Fruit fly (Drosophila melanogaster): ENCODE results near the gene Sec5.

Gene Sec5

DNA sequence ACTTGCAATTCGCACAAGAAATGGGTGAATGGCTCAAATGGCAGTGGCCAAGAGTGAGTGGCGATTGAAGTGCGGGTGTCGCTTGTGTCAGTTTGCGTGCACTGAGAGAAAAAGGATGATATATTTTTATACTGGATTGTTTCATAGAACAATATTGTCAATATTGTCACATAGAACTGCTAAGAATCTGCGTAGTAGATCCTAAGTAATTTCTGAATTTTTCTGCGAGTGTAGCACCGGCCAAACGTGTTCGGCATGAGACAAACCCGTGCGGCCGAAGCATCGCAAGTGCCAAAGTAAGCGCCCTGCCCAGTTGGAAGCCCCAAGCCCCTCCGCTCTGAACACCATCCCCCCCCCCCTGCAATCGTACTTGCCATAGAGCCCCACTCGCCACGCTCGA lies 16.8 kb upstream of the Sec5 start (continued):
- TF ChIP-seq Lpt (GFP tag; optimal IDR thresholded peaks at IDR 0.05) = peak; percentile 27
- peak; percentile 93 for TF ChIP-seq eg (GFP tag; IDR thresholded peaks at IDR 0.05)
- peak; percentile 45 for TF ChIP-seq svp (GFP tag)
- TF ChIP-seq dac (GFP tag; optimal IDR thresholded peaks at IDR 0.05) = peak; percentile 63
- peak; percentile 90 for TF ChIP-seq CG8119 (GFP tag; IDR thresholded peaks at IDR 0.05)
- no peak for TF ChIP-seq Met (GFP tag; optimal IDR thresholded peaks at IDR 0.05)
- TF ChIP-seq achi (GFP tag; optimal IDR thresholded peaks at IDR 0.05) = peak; percentile 49
- TF ChIP-seq cyc (GFP tag; optimal IDR thresholded peaks at IDR 0.05) = no peak

DNA sequence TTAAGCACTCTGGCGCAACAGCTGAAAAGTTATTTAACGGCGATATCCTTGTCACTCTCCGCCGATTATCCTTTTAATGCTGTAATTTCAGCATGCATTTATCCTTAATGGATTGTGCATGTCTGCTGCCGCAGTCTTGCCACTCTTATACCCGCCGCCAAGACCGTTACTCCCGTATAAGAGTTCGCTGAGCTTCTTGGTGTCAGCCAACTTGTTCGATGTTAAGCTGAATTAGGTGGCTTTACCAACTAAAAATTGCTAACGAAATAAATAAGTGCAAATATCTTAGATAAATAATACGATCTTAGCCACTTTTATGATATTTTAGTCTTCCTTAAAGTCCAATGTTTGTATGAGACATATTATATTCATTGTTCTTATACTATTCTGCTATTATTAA lies 15.9 kb upstream of the Sec5 start:
- TF ChIP-seq dac (GFP tag; optimal IDR thresholded peaks at IDR 0.05) = no peak
- TF ChIP-seq CG32006 (GFP tag; optimal IDR thresholded peaks at IDR 0.05) = no peak
- no peak for TF ChIP-seq salr (GFP tag; optimal IDR thresholded peaks at IDR 0.05)
- no peak for TF ChIP-seq Eip75B (GFP tag; optimal IDR thresholded peaks at IDR 0.05)
- no peak for TF ChIP-seq CG31627 (GFP tag; optimal IDR thresholded peaks at IDR 0.05)
- TF ChIP-seq Met (GFP tag; optimal IDR thresholded peaks at IDR 0.05) = no peak
- TF ChIP-seq Ets96B (tag; optimal IDR thresholded peaks at IDR 0.05) = no peak
- TF ChIP-seq Gug (GFP tag; IDR thresholded peaks at IDR 0.05) = no peak

DNA sequence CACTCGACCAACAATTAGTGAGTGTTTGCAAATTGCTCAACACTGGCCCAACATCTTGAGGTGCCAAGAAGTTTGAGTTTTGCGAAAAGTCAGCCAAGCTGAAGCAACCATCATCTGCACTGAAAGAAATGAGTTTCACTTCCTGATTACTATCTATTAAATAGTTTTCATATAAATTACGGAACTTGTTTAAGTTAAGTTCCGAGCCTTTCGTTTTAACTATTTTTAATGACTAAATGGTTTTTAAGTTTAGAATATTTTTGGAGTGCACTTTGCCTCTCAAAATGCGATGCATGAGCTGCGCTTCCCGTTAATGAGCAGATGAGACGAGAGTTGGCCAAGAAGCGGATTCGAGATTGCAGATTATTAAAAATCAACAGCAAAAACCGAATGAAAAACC lies 15.4 kb upstream of the Sec5 start:
- TF ChIP-seq svp (GFP tag) (peak; percentile 64), Lpt (GFP tag; optimal IDR thresholded peaks at IDR 0.05) (no peak), lz (GFP tag; optimal IDR thresholded peaks at IDR 0.05) (no peak), Smox (GFP tag; optimal IDR thresholded peaks at IDR 0.05) (no peak), Eip75B (GFP tag; optimal IDR thresholded peaks at IDR 0.05) (peak; percentile 7), CG6808 (GFP tag; optimal IDR thresholded peaks at IDR 0.05) (no peak), spab (GFP tag; optimal IDR thresholded peaks at IDR 0.05) (no peak), Sox14 (GFP tag; optimal IDR thresholded peaks at IDR 0.05) (peak; percentile 7), acj6 (GFP tag; optimal IDR thresholded peaks at IDR 0.05) (peak; percentile 9), CG8632 (GFP tag; optimal IDR thresholded peaks at IDR 0.05) (no peak), CG3032 (tag; optimal IDR thresholded peaks at IDR 0.05) (no peak), OdsH (GFP tag; optimal IDR thresholded peaks at IDR 0.05) (peak; percentile 43), cyc (GFP tag; optimal IDR thresholded peaks at IDR 0.05) (no peak), fd59A (GFP tag; optimal IDR thresholded peaks at IDR 0.05) (no peak), fd85E (GFP tag; optimal IDR thresholded peaks at IDR 0.05) (no peak), ss (GFP tag; optimal IDR thresholded peaks at IDR 0.05) (no peak), Met (GFP tag; optimal IDR thresholded peaks at IDR 0.05) (peak; percentile 2), CG11902 (GFP tag; optimal IDR thresholded peaks at IDR 0.05) (no peak), CG31627 (GFP tag; optimal IDR thresholded peaks at IDR 0.05) (no peak), Eip93F (GFP tag; optimal IDR thresholded peaks at IDR 0.05) (no peak), Hr4 (GFP tag; optimal IDR thresholded peaks at IDR 0.05) (peak; percentile 64), CG15336 (GFP tag; IDR thresholded peaks at IDR 0.05) (peak; percentile 58), Hr38 (GFP tag; optimal IDR thresholded peaks at IDR 0.05) (no peak), Gug (GFP tag; IDR thresholded peaks at IDR 0.05) (peak; percentile 19; the same call in 1 of the 2 replicates), CG16779 (tag; optimal IDR thresholded peaks at IDR 0.05) (no peak), CG34406 (GFP tag; optimal IDR thresholded peaks at IDR 0.05) (no peak), vri (GFP tag; optimal IDR thresholded peaks at IDR 0.05) (no peak), CG9139 (GFP tag; optimal IDR thresholded peaks at IDR 0.05) (no peak), Sox102F (GFP tag; optimal IDR thresholded peaks at IDR 0.05) (no peak), CG1621 (tag; optimal IDR thresholded peaks at IDR 0.05) (no peak), Ets21C (GFP tag; optimal IDR thresholded peaks at IDR 0.05) (no peak), salr (GFP tag; optimal IDR thresholded peaks at IDR 0.05) (peak in 1 of 2 experiments; percentile 23), Hr39 (GFP tag; optimal IDR thresholded peaks at IDR 0.05) (peak; percentile 11), achi (GFP tag; optimal IDR thresholded peaks at IDR 0.05) (peak; percentile 50), CG11294 (GFP tag; IDR thresholded peaks at IDR 0.05) (0 out of 2 replicates have a peak, but pooled peaks have one; percentile 25), Eip78C (GFP tag) (peak; percentile 77), CG32006 (GFP tag; optimal IDR thresholded peaks at IDR 0.05) (peak; percentile 64), CG10631 (GFP tag; optimal IDR thresholded peaks at IDR 0.05) (peak; percentile 26), dsx (GFP tag; optimal IDR thresholded peaks at IDR 0.05; ENCODE audit: poor library complexity, severe bottlenecking) (no peak), CG6792 (GFP tag; optimal IDR thresholded peaks at IDR 0.05) (no peak), CG6854 (GFP tag; optimal IDR thresholded peaks at IDR 0.05) (no peak), Ets96B (tag; optimal IDR thresholded peaks at IDR 0.05) (no peak), CG6276 (GFP tag; optimal IDR thresholded peaks at IDR 0.05) (peak; percentile 50), CG11762 (GFP tag; optimal IDR thresholded peaks at IDR 0.05; ENCODE audit: insufficient read depth) (no peak)
